Fruit fly (Drosophila melanogaster): ENCODE results near the gene SA1.

DNA sequence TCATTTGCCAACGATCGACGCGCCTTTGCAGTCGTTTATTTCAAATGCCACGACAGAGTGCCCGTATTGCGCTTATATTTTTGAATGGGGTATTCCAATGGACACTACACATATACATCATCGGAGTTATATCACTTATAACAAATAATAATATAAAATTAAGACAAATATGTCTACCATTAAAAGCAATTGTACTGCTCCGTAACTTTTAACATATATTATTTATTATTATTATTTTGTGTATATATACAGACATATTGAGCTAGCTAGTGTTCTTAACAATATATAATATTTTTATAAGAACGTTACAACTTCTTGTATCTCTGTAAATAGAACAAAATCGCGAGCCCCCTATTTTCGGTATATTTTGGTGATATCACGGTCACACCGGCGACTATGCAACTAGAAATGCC is 13.8 kb downstream of the SA1 start, which contains the start of the genes sip2 and Coprox:
- TF ChIP-seq CG14655 (GFP tag; optimal IDR thresholded peaks at IDR 0.05) (no peak), EcR (GFP tag; optimal IDR thresholded peaks at IDR 0.05) (no peak), fd96Ca (GFP tag; IDR thresholded peaks at IDR 0.05) (no peak), D1 (tag; optimal IDR thresholded peaks at IDR 0.05) (no peak), CG12605 (GFP tag; IDR thresholded peaks at IDR 0.05) (peak; percentile 25; the same call in 1 of the 2 replicates), CG13204 (GFP tag; optimal IDR thresholded peaks at IDR 0.05) (no peak), CG9948 (tag; optimal IDR thresholded peaks at IDR 0.05) (peak; percentile 64), Pif1B (GFP tag; optimal IDR thresholded peaks at IDR 0.05) (no peak), Pif1A (GFP tag; optimal IDR thresholded peaks at IDR 0.05) (no peak), CG15710 (tag; optimal IDR thresholded peaks at IDR 0.05) (peak; percentile 66)
